Worm (Caenorhabditis elegans) whole organism, late embryonic: ENCODE results near the gene zif-1.

ENCODE experiments used
- K02D7.2 ChIP-seq: sonication (generic microtip); optimal IDR thresholded peaks from 2 replicates; lab custom pipeline; 2017; ENCODE audit warnings: mild to moderate bottlenecking, missing genetic modification characterization, missing compliant biosample characterization
- nhr-11 ChIP-seq: fragments of 150-350 bp; optimal IDR thresholded peaks from 2 replicates; lab custom pipeline; 2014; ENCODE audit warnings: missing biosample characterization, missing genetic modification characterization
- npax-4 ChIP-seq: sonication (generic microtip); optimal IDR thresholded peaks from 2 replicates; lab custom pipeline; 2016; ENCODE audit warnings: missing genetic modification characterization, missing compliant biosample characterization
- pha-4 ChIP-seq: fragments of 150-350 bp; optimal IDR thresholded peaks from 2 replicates; lab custom pipeline; 2018; ENCODE audit warnings: missing biosample characterization, missing genetic modification reagents, missing genetic modification characterization

ce11 chrIII:8985461-8985860 is 17.1 kb upstream of the zif-1 start:
- TF ChIP-seq K02D7.2 (tag; lab: Kevin White, UChicago) (no peak), nhr-11 (tag; lab: Kevin White, UChicago) (no peak), npax-4 (tag; lab: Kevin White, UChicago) (no peak), pha-4 (tag; lab: Kevin White, UChicago) (no peak)
